Worm (Caenorhabditis elegans) whole organism, L4/young adult: ENCODE data around the gene W01G7.4.

ENCODE experiments used
- W03F9.2 ChIP-seq: fragments of 150-350 bp; optimal IDR thresholded peaks from 2 replicates; lab custom pipeline; 2014; ENCODE audit warnings: missing biosample characterization, missing genetic modification characterization
- dao-5 ChIP-seq: sonication (generic microtip); optimal IDR thresholded peaks from 2 replicates; lab custom pipeline; 2016; ENCODE audit warnings: missing genotype, missing genetic modification characterization, moderate library complexity, missing compliant biosample characterization
- him-1 ChIP-seq: sonication (generic microtip); optimal IDR thresholded peaks from 2 replicates; lab custom pipeline; 2016; ENCODE audit warnings: missing genotype, missing genetic modification reagents, missing genetic modification characterization, missing compliant biosample characterization

ce11 chrII:14096814-14097213 lies 36.3 kb downstream of the W01G7.4 start:
- TF ChIP-seq dao-5, result no peak
- TF ChIP-seq W03F9.2 (tag; lab: Kevin White, UChicago), result no peak
- TF ChIP-seq him-1, result no peak
